Fruit fly (Drosophila melanogaster): Measurements from ENCODE around the gene Ilp7.

The Ilp7 gene

dm6 chrX:3704204-3704660 is 36.8 kb downstream of the Ilp7 start:
- TF ChIP-seq CG17801 (GFP tag; optimal IDR thresholded peaks at IDR 0.05; ENCODE audit: partially characterized antibody), result peak; percentile 68

- no peak for TF ChIP-seq CG17801 (GFP tag; optimal IDR thresholded peaks at IDR 0.05; ENCODE audit: partially characterized antibody)
Observed at dm6 chrX:3710531-3711084, 43.2 kb downstream of the Ilp7 start.

dm6 chrX:3714020-3714419 is 46.6 kb downstream of the Ilp7 start:
- no peak for TF ChIP-seq CG17801 (GFP tag; optimal IDR thresholded peaks at IDR 0.05; ENCODE audit: partially characterized antibody)

- TF ChIP-seq CG17801 (GFP tag; optimal IDR thresholded peaks at IDR 0.05; ENCODE audit: partially characterized antibody), result no peak
Observed at dm6 chrX:3715616-3716015, 48.2 kb downstream of the Ilp7 start.

Data from ovary, adult (tissue).